Fruit fly (Drosophila melanogaster): ENCODE measurements around the gene CG43815.

- TF ChIP-seq CG8478 (optimal IDR thresholded peaks at IDR 0.05) (no peak), CTCF (optimal IDR thresholded peaks at IDR 0.05) (no peak)
These were observed 39.1 kb downstream of the CG43815 start for dm6 chr2L:3615156-3615555.

Measured in S2 (cell line).